Fruit fly (Drosophila melanogaster) whole organism, wandering third instar larva: ENCODE data around the gene zormin.
A peak's percentile ranks its signal among the peaks of the same experiment; 100 is the strongest.

Experiments
- Abd-B ChIP-seq: fragments of >200 bp; optimal IDR thresholded peaks from 2 replicates; lab custom pipeline; 2017; ENCODE audit warnings: missing biosample characterization, missing genetic modification characterization
- CG32264 ChIP-seq: fragments of 200-800 bp; sonication (Bioruptor generic); optimal IDR thresholded peaks from 2 replicates; lab custom pipeline; 2016; ENCODE audit warnings: missing biosample characterization, missing genetic modification characterization
- CG9705 ChIP-seq: fragments of 200-800 bp; sonication (Bioruptor generic); optimal IDR thresholded peaks from 2 replicates; lab custom pipeline; 2018; ENCODE audit warnings: missing biosample characterization, mild to moderate bottlenecking, missing genetic modification characterization
- CrebA ChIP-seq: fragments of 200-800 bp; sonication (Bioruptor generic); optimal IDR thresholded peaks from 2 replicates; lab custom pipeline; 2016; ENCODE audit warnings: missing biosample characterization, mild to moderate bottlenecking, missing genetic modification characterization, borderline replicate concordance
- Dif ChIP-seq: fragments of 200-275, 200-300 bp; sonication (Bioruptor generic); optimal IDR thresholded peaks from 2 replicates; lab custom pipeline; 2018; ENCODE audit warnings: missing biosample characterization, missing genetic modification characterization; ENCODE audit not compliant: partially characterized antibody
- Hnf4 ChIP-seq: fragments of 200-800 bp; sonication (Bioruptor generic); optimal IDR thresholded peaks from 2 replicates; lab custom pipeline; 2016; ENCODE audit warnings: missing biosample characterization, mild to moderate bottlenecking, missing genetic modification characterization
- Hr78 ChIP-seq: fragments of >200 bp; optimal IDR thresholded peaks from 2 replicates; lab custom pipeline; 2017; ENCODE audit warnings: missing biosample characterization, missing genetic modification characterization
- Jra ChIP-seq: sonication (Bioruptor generic); optimal IDR thresholded peaks from 2 replicates; lab custom pipeline; 2016; ENCODE audit warnings: missing biosample characterization, missing genetic modification characterization
- Mio ChIP-seq: sonication (Bioruptor generic); optimal IDR thresholded peaks from 2 replicates; lab custom pipeline; 2016; ENCODE audit warnings: missing biosample characterization, missing genetic modification characterization
- Myc ChIP-seq: fragments of >200 bp; optimal IDR thresholded peaks from 2 replicates; lab custom pipeline; 2017
- N ChIP-seq: fragments of >200 bp; optimal IDR thresholded peaks from 2 replicates; lab custom pipeline; 2018; ENCODE audit warnings: missing biosample characterization, missing external identifiers, missing genetic modification characterization
- OdsH ChIP-seq: fragments of 200-800 bp; sonication (Bioruptor generic); optimal IDR thresholded peaks from 2 replicates; lab custom pipeline; 2016; ENCODE audit warnings: missing biosample characterization, mild to moderate bottlenecking, missing genetic modification characterization
- Sp1 ChIP-seq: fragments of 200-800 bp; sonication (Bioruptor generic); optimal IDR thresholded peaks from 3 replicates; lab custom pipeline; 2019; ENCODE audit warnings: missing biosample characterization, mild to moderate bottlenecking, missing genetic modification characterization, moderate library complexity
- br ChIP-seq: fragments of 200-800 bp; sonication (Bioruptor generic); optimal IDR thresholded peaks from 2 replicates; lab custom pipeline; 2016; ENCODE audit warnings: missing biosample characterization, missing genetic modification characterization
- brk ChIP-seq: fragments of 200-800 bp; sonication (Bioruptor generic); optimal IDR thresholded peaks from 2 replicates; lab custom pipeline; 2016; ENCODE audit warnings: missing biosample characterization, mild to moderate bottlenecking, missing genetic modification characterization
- dl ChIP-seq, 2 experiments: fragments of 175-275, 200-275 bp in 1 of 2; fragments of 200-275 bp in 1 of 2; sonication (Bioruptor generic); optimal IDR thresholded peaks; lab custom pipeline; 2018; ENCODE audit warnings: mild to moderate bottlenecking in 2 of 2, missing biosample characterization in 2 of 2, missing genetic modification characterization in 2 of 2, moderate library complexity in 2 of 2; ENCODE audit not compliant: partially characterized antibody in 2 of 2, insufficient read depth in 1 of 2
- dmrt93B ChIP-seq: fragments of 200-800 bp; sonication (Bioruptor generic); optimal IDR thresholded peaks from 2 replicates; lab custom pipeline; 2018; ENCODE audit warnings: missing biosample characterization, mild to moderate bottlenecking, missing genetic modification characterization
- dsf ChIP-seq: sonication (Bioruptor generic); optimal IDR thresholded peaks from 2 replicates; lab custom pipeline; 2016; ENCODE audit warnings: missing biosample characterization, missing genetic modification characterization, borderline replicate concordance
- ey ChIP-seq: fragments of 200-800 bp; sonication (Bioruptor generic); optimal IDR thresholded peaks from 2 replicates; lab custom pipeline; 2016; ENCODE audit warnings: missing biosample characterization, missing genetic modification characterization
- foxo ChIP-seq, 2 experiments: fragments of 200-800 bp; sonication (Bioruptor generic); optimal IDR thresholded peaks; 2 replicates in 1 of 2; 3 replicates in 1 of 2; lab custom pipeline; 2016 to 2017; ENCODE audit warnings: missing biosample characterization in 2 of 2, missing genetic modification characterization in 2 of 2
- fru ChIP-seq: fragments of 200-800 bp; sonication (Bioruptor generic); optimal IDR thresholded peaks from 3 replicates; lab custom pipeline; 2016; ENCODE audit warnings: missing biosample characterization, mild to moderate bottlenecking, missing genetic modification characterization
- h ChIP-seq: fragments of 200-800 bp; sonication (Bioruptor generic); optimal IDR thresholded peaks from 3 replicates; lab custom pipeline; 2016; ENCODE audit warnings: missing biosample characterization, mild to moderate bottlenecking, missing genetic modification characterization
- lola ChIP-seq: fragments of >200 bp; optimal IDR thresholded peaks from 2 replicates; lab custom pipeline; 2017; ENCODE audit warnings: missing biosample characterization, missing genetic modification characterization
- pan ChIP-seq: fragments of >200 bp; optimal IDR thresholded peaks from 2 replicates; lab custom pipeline; 2017
- psq ChIP-seq: fragments of 200-800 bp; sonication (Bioruptor generic); optimal IDR thresholded peaks from 3 replicates; lab custom pipeline; 2017; ENCODE audit warnings: missing biosample characterization, mild to moderate bottlenecking, missing genetic modification characterization, moderate library complexity
- rgr ChIP-seq: fragments of 200-800 bp; sonication (Bioruptor generic); optimal IDR thresholded peaks from 3 replicates; lab custom pipeline; 2016; ENCODE audit warnings: missing biosample characterization, mild to moderate bottlenecking, missing genetic modification characterization
- sv ChIP-seq: fragments of 200-800 bp; sonication (Bioruptor generic); optimal IDR thresholded peaks from 3 replicates; lab custom pipeline; 2016; ENCODE audit warnings: missing biosample characterization, missing genetic modification characterization
- tai ChIP-seq: sonication (Bioruptor generic); optimal IDR thresholded peaks from 2 replicates; lab custom pipeline; 2016; ENCODE audit warnings: missing biosample characterization, missing genetic modification characterization

The zormin gene

dm6 chr3L:2162019-2162418, 10.5 kb upstream of the zormin start (continued):
- TF ChIP-seq Hnf4 (GFP tag; lab: Kevin White, UChicago) (peak; percentile 60), CG9705 (GFP tag; lab: Kevin White, UChicago) (peak; percentile 33)

dm6 chr3L:2159817-2160216, 8.3 kb upstream of the zormin start:
- TF ChIP-seq Myc (lab: Kevin White, UChicago): no peak
- TF ChIP-seq ey (GFP tag; lab: Kevin White, UChicago): no peak
- TF ChIP-seq sv (GFP tag; lab: Kevin White, UChicago): no peak
- TF ChIP-seq dsf (GFP tag; lab: Kevin White, UChicago): no peak
- no peak for TF ChIP-seq rgr (GFP tag; lab: Kevin White, UChicago)
- TF ChIP-seq N (GFP tag; lab: Kevin White, UChicago): no peak
- TF ChIP-seq CrebA (GFP tag; lab: Kevin White, UChicago): no peak
- no peak for TF ChIP-seq Hnf4 (GFP tag; lab: Kevin White, UChicago)
- TF ChIP-seq brk: no peak
- TF ChIP-seq psq (GFP tag; lab: Kevin White, UChicago): no peak
- TF ChIP-seq Dif (GFP tag; lab: Kevin White, UChicago): no peak

dm6 chr3L:2158689-2159310, 7.3 kb upstream of the zormin start:
- peak; percentile 24 for TF ChIP-seq h (GFP tag; lab: Kevin White, UChicago)
- no peak for TF ChIP-seq Sp1 (GFP tag; lab: Kevin White, UChicago)
- peak in 1 of 2 experiments; percentile 9 for TF ChIP-seq foxo (GFP tag; optimal IDR thresholded peaks at IDR 0.05; lab: Kevin White, UChicago)
- TF ChIP-seq OdsH (GFP tag; lab: Kevin White, UChicago): no peak

- TF ChIP-seq dmrt93B (GFP tag; lab: Kevin White, UChicago) (no peak), pan (lab: Kevin White, UChicago) (no peak), Abd-B (GFP tag; lab: Kevin White, UChicago) (no peak), foxo (GFP tag; optimal IDR thresholded peaks at IDR 0.05; lab: Kevin White, UChicago) (no peak), ey (GFP tag; lab: Kevin White, UChicago) (no peak), Hnf4 (GFP tag; lab: Kevin White, UChicago) (no peak), dl (GFP tag; optimal IDR thresholded peaks at IDR 0.05; lab: Kevin White, UChicago; ENCODE audit: insufficient read depth in 1 of 2, partially characterized antibody in 2 of 2) (no peak), br (GFP tag; lab: Kevin White, UChicago) (no peak), CG9705 (GFP tag; lab: Kevin White, UChicago) (no peak), OdsH (GFP tag; lab: Kevin White, UChicago) (no peak)
These were observed 6.0 kb upstream of the zormin start for dm6 chr3L:2157427-2157931.

dm6 chr3L:2152730-2153129, 1.2 kb upstream of the zormin start:
- peak; percentile 23 for TF ChIP-seq h (GFP tag; lab: Kevin White, UChicago)
- peak; percentile 27 for TF ChIP-seq OdsH (GFP tag; lab: Kevin White, UChicago)
- TF ChIP-seq Hr78 (GFP tag; lab: Kevin White, UChicago): no peak
- no peak for TF ChIP-seq CG32264 (GFP tag; lab: Kevin White, UChicago)
- TF ChIP-seq br (GFP tag; lab: Kevin White, UChicago): no peak
- no peak for TF ChIP-seq lola (GFP tag; lab: Kevin White, UChicago)
- no peak for TF ChIP-seq tai (GFP tag; lab: Kevin White, UChicago)
- no peak for TF ChIP-seq Sp1 (GFP tag; lab: Kevin White, UChicago)
- TF ChIP-seq CG9705 (GFP tag; lab: Kevin White, UChicago): no peak
- peak; percentile 33 for TF ChIP-seq Myc (lab: Kevin White, UChicago)
- no peak for TF ChIP-seq sv (GFP tag; lab: Kevin White, UChicago)
- peak; percentile 26 for TF ChIP-seq fru (GFP tag; lab: Kevin White, UChicago)
- no peak for TF ChIP-seq dmrt93B (GFP tag; lab: Kevin White, UChicago)
- TF ChIP-seq rgr (GFP tag; lab: Kevin White, UChicago): peak; percentile 49
- no peak for TF ChIP-seq ey (GFP tag; lab: Kevin White, UChicago)
- no peak for TF ChIP-seq foxo (GFP tag; optimal IDR thresholded peaks at IDR 0.05; lab: Kevin White, UChicago)
- TF ChIP-seq brk: no peak
- TF ChIP-seq Mio (GFP tag; lab: Kevin White, UChicago): no peak
- no peak for TF ChIP-seq Abd-B (GFP tag; lab: Kevin White, UChicago)
- no peak for TF ChIP-seq Hnf4 (GFP tag; lab: Kevin White, UChicago)
- no peak for TF ChIP-seq Jra (GFP tag; lab: Kevin White, UChicago)
- TF ChIP-seq Dif (GFP tag; lab: Kevin White, UChicago): no peak
